Worm (Caenorhabditis elegans) whole organism, L1 larva: ENCODE data around the gene T22F3.12.

Experiments used
- ceh-82 ChIP-seq, 3 experiments: fragments of 150-350 bp in 1 of 3; sonication (generic microtip) in 2 of 3; optimal IDR thresholded peaks; 2 replicates each; lab custom pipeline; 2014 to 2017; ENCODE audit warnings: missing biosample characterization in 3 of 3, missing genetic modification characterization in 3 of 3
- egl-13 ChIP-seq: sonication (generic microtip); optimal IDR thresholded peaks from 2 replicates; lab custom pipeline; 2016; ENCODE audit warnings: missing genotype, missing genetic modification reagents, missing genetic modification characterization, missing compliant biosample characterization
- unc-130 ChIP-seq: fragments of 150-350 bp; optimal IDR thresholded peaks from 2 replicates; lab custom pipeline; 2017; ENCODE audit warnings: missing biosample characterization, missing genetic modification characterization, inconsistent platforms

DNA sequence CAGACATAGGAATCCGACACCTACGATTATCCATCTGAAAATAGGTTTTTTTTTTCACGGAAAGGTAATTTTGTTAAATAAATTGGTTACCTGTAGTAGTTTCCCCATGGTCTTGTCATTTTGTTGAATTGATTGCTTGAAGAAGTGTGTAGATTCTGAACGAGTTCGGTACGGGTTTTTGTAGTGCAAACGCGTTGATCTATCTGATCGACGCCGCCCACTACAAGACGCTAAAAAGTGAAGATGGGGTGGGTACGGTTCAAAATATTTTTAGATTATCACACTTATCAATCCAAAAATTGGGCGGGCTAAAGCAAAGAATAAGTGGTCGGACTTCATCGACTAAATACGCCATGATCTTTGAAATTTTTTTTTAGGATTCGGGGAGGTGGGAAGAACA is 22.4 kb upstream of the T22F3.12 start, which contains the start of gene T22F3.11:
- no peak for TF ChIP-seq ceh-82 (tag; optimal IDR thresholded peaks at IDR 0.05; lab: Kevin White, UChicago)
- no peak for TF ChIP-seq egl-13
- no peak for TF ChIP-seq unc-130 (tag; lab: Kevin White, UChicago)
